Worm (Caenorhabditis elegans) whole organism, L3 larva: Measurements from ENCODE around the gene T06C12.14.

Experiments
- ZK546.5 ChIP-seq: sonication (generic microtip); optimal IDR thresholded peaks from 2 replicates; lab custom pipeline; 2017; ENCODE audit warnings: missing biosample characterization, missing genetic modification characterization
- elt-2 ChIP-seq: sonication (generic microtip); optimal IDR thresholded peaks from 2 replicates; lab custom pipeline; 2016; ENCODE audit warnings: missing genetic modification reagents, mild to moderate bottlenecking, missing genetic modification characterization, missing compliant biosample characterization
- elt-3 ChIP-seq, 3 experiments: fragments of 150-350 bp in 1 of 3; sonication (generic microtip) in 2 of 3; optimal IDR thresholded peaks; 2 replicates in 2 of 3; 4 replicates in 1 of 3; lab custom pipeline; 2014 to 2017; ENCODE audit warnings: missing biosample characterization in 3 of 3, missing genetic modification characterization in 3 of 3
- lin-15B ChIP-seq: fragments of 150-350 bp; optimal IDR thresholded peaks from 2 replicates; lab custom pipeline; 2014; ENCODE audit warnings: missing biosample characterization, missing genetic modification characterization
- lin-39 ChIP-seq: fragments of 150-350 bp; optimal IDR thresholded peaks from 2 replicates; lab custom pipeline; 2018; ENCODE audit warnings: missing biosample characterization, missing genetic modification reagents, missing genetic modification characterization
- nhr-23 ChIP-seq: fragments of 150-350 bp; optimal IDR thresholded peaks from 2 replicates; lab custom pipeline; 2014; ENCODE audit warnings: missing biosample characterization, missing genetic modification reagents, missing genetic modification characterization
- ztf-11 ChIP-seq: fragments of 150-350 bp; optimal IDR thresholded peaks from 2 replicates; lab custom pipeline; 2014; ENCODE audit warnings: missing biosample characterization, missing genetic modification characterization

- TF ChIP-seq lin-39 (tag; lab: Kevin White, UChicago) = no peak
- no peak for TF ChIP-seq elt-3 (tag; optimal IDR thresholded peaks at IDR 0.05; lab: Kevin White, UChicago)
- no peak for TF ChIP-seq nhr-23 (tag; lab: Kevin White, UChicago)
- TF ChIP-seq elt-2 (tag; lab: Kevin White, UChicago) = no peak
- no peak for TF ChIP-seq lin-15B
- TF ChIP-seq ztf-11 = no peak
- no peak for TF ChIP-seq ZK546.5 (tag; lab: Kevin White, UChicago)
Observed at ce11 chrV:15900564-15900963, 768 bp downstream of the T06C12.14 start.
